Worm (Caenorhabditis elegans) whole organism, midembryonic: Measurements from ENCODE around the gene dmsr-10.

Experiments used
- T22C8.4 ChIP-seq: fragments of 200-800 bp; sonication (Bioruptor generic); IDR thresholded peaks from 2 replicates; pipeline ENCODE4 v1.3.6; 2022; ENCODE audit warnings: missing genetic modification characterization, missing compliant biosample characterization
- flt-1 ChIP-seq: fragments of 200-800 bp; sonication (Bioruptor generic); IDR thresholded peaks from 2 replicates; pipeline ENCODE4 v1.3.6; 2022; ENCODE audit warnings: missing genetic modification characterization, missing compliant biosample characterization
- med-1 ChIP-seq: sonication (generic microtip); optimal IDR thresholded peaks from 2 replicates; lab custom pipeline; 2017; ENCODE audit warnings: missing genetic modification characterization, mild to moderate bottlenecking, missing compliant biosample characterization, antibody characterized with exemption, missing genetic modification reagents; ENCODE audit not compliant: insufficient read depth
- ref-1 ChIP-seq: fragments of 200-800 bp; sonication (Bioruptor generic); conservative IDR thresholded peaks from 2 replicates; pipeline ENCODE4 v1.3.6; 2022; ENCODE audit warnings: missing genetic modification reagents, missing genetic modification characterization, missing compliant biosample characterization
- tab-1 ChIP-seq: fragments of 200-800 bp; sonication (Bioruptor generic); IDR thresholded peaks from 2 replicates; pipeline ENCODE4 v1.3.6; 2022; ENCODE audit warnings: missing genetic modification characterization, missing compliant biosample characterization

DNA sequence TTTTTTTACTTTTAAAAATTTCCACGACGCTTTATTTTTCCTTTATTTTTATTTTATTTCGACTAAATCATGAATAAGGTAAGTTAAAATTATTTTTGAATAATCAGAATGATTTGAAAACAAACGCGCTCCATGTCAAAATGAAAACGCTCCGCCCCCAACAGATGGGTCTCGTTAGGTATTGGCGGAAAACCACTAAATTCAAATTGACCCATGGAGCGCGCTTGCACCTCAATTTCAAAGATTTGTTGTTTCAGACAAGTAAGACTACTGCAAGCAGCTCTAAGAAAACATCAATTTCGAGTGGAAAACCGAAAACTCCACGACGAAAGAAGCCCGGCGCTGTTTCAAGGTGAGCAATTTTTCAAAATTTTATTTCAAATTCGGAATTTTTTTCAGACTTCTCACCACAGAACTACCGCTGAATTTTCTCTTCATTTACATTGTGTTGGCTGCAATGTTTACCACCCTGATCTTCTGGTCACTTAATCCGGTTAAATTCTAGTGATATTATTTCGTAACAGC lies 13.8 kb downstream of the dmsr-10 start, which contains the start of gene ZC404.2:
- TF ChIP-seq ref-1 (GFP tag; lab: Robert Waterston, UW) (no peak), flt-1 (GFP tag; lab: Robert Waterston, UW) (no peak), T22C8.4 (no peak), tab-1 (GFP tag; lab: Robert Waterston, UW) (no peak), med-1 (no peak)
